Worm (Caenorhabditis elegans) whole organism, L3 larva: ENCODE measurements around the gene C10E2.1.

ENCODE experiments used
- ama-1 ChIP-seq: fragments of 150-350 bp; optimal IDR thresholded peaks from 2 replicates; lab custom pipeline; 2018
- egl-27 ChIP-seq: sonication (generic microtip); optimal IDR thresholded peaks from 4 replicates; lab custom pipeline; 2017; ENCODE audit warnings: missing biosample characterization, missing genetic modification reagents, missing genetic modification characterization
- elt-2 ChIP-seq: sonication (generic microtip); optimal IDR thresholded peaks from 2 replicates; lab custom pipeline; 2016; ENCODE audit warnings: missing genetic modification reagents, mild to moderate bottlenecking, missing genetic modification characterization, missing compliant biosample characterization
- elt-3 ChIP-seq, 3 experiments: fragments of 150-350 bp in 1 of 3; sonication (generic microtip) in 2 of 3; optimal IDR thresholded peaks; 2 replicates in 2 of 3; 4 replicates in 1 of 3; lab custom pipeline; 2014 to 2017; ENCODE audit warnings: missing biosample characterization in 3 of 3, missing genetic modification characterization in 3 of 3
- lin-39 ChIP-seq: fragments of 150-350 bp; optimal IDR thresholded peaks from 2 replicates; lab custom pipeline; 2018; ENCODE audit warnings: missing biosample characterization, missing genetic modification reagents, missing genetic modification characterization
- snpc-4 ChIP-seq: fragments of 150-350 bp; optimal IDR thresholded peaks from 2 replicates; lab custom pipeline; 2014; ENCODE audit warnings: missing biosample characterization, missing genetic modification characterization

- TF ChIP-seq elt-2 (tag; lab: Kevin White, UChicago): no peak
- TF ChIP-seq snpc-4: no peak
- TF ChIP-seq lin-39 (tag; lab: Kevin White, UChicago): no peak
- TF ChIP-seq elt-3 (tag; optimal IDR thresholded peaks at IDR 0.05; lab: Kevin White, UChicago): no peak
- TF ChIP-seq ama-1: no peak
- TF ChIP-seq egl-27 (tag; lab: Kevin White, UChicago): no peak
Observed at ce11 chrX:16733411-16733810, 29.2 kb upstream of the C10E2.1 start.
